Worm (Caenorhabditis elegans): ENCODE measurements around the gene K06A4.7.

DNA sequence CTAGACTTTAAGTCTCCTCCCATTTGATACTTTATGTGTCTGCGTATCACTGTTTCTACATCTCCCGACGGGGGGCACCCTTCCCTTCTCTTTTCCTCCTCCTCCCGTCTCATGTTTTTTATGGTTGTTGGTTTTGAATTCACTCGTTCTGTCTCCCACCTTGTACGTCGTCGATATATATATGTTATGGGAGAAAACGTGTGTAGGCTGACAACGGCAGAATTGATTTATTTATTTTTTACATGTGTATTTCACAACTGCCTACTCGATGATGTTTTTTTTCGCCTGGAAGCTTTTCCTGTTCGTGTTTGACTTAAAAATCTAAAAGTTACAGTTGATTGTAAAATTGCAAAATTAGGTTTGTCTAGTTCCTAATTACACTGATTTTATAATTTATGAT, 48.8 kb downstream of the K06A4.7 start:
- TF ChIP-seq nhr-12 (tag; optimal IDR thresholded peaks at IDR 0.05) (no peak), ztf-4 (tag; optimal IDR thresholded peaks at IDR 0.05) (no peak), ama-1 (optimal IDR thresholded peaks at IDR 0.05) (no peak)
